Fruit fly (Drosophila melanogaster) S2 (cell line): ENCODE results near the gene TotM.

ENCODE experiments used
- CG8478 ChIP-seq: fragments of >200 bp; optimal IDR thresholded peaks from 2 replicates; lab custom pipeline; 2018
- CTCF ChIP-seq, 2 experiments: fragments of >200 bp; optimal IDR thresholded peaks; 2 replicates each; lab custom pipeline; 2018

- no peak for TF ChIP-seq CG8478 (lab: Kevin White, UChicago)
- TF ChIP-seq CTCF (optimal IDR thresholded peaks at IDR 0.05; lab: Kevin White, UChicago), result no peak
Observed at dm6 chr2L:5295245-5295572, 34.4 kb upstream of the TotM start.
